ENCODE assay signal across 4 fruit fly cellular contexts in the genomic region with DNA sequence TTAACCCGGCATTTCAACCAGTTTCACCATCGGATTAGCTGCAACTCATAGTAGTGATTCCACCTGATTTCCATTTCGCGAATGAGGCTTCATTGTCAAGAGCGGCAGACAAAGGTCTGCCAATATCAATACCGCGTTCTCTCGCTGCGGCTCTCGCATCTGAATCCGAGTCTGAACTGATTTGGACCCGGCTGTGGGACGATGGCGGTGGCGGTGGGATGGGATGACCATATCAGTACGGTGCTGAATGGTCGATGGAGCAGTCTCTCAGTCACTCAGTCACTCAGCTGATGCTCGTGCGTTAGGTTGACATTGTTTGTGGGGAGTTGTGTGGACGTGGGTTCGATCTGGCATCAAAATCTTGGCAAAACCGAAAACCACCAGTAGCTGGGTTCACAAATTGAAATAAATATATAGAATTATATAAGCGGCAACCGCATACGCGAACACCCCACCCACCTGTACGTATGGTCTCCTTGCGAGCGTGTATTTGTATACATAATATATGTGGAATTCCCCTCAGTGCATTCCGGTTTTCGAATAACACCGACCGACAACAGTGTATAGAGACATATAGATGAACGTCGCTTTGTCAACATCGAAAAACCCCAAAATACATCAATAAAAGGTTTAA.
TF ChIP-seq lines count a peak whose summit lies in the region.

A gene (plus strand): TSS at position 235 of the 634 bp plus-strand sequence.

TF ChIP-seq in whole organism, adult, 20 proteins besides CTCF, POLR2A, EP300 and RAD21 (continued from another document):
- peak; percentile 78 for TF ChIP-seq cic (GFP tag; optimal IDR thresholded peaks at IDR 0.05; lab: Kevin White, UChicago)
- TF ChIP-seq cnc (optimal IDR thresholded peaks at IDR 0.05; lab: Kevin White, UChicago): no peak
- TF ChIP-seq CG7045 (GFP tag; optimal IDR thresholded peaks at IDR 0.05; lab: Kevin White, UChicago): no peak
TF ChIP-seq in whole organism, adult: peak in this region for 6.

TF ChIP-seq in whole organism, embryonic, 481 proteins besides CTCF, POLR2A, EP300 and RAD21 (continued from another document and continues in another):
- TF ChIP-seq CG6175 (GFP tag; IDR thresholded peaks at IDR 0.05; lab: Robert Waterston, UW): peak; percentile 33; the same call in 1 of the 3 replicates
- no peak for TF ChIP-seq PHDP (tag; optimal IDR thresholded peaks at IDR 0.05; lab: Kevin White, UChicago)
- TF ChIP-seq Dad (GFP tag; optimal IDR thresholded peaks at IDR 0.05; lab: Kevin White, UChicago): no peak
- TF ChIP-seq Dip3 (GFP tag; optimal IDR thresholded peaks at IDR 0.05; lab: Kevin White, UChicago): no peak
- no peak for TF ChIP-seq fd3F (GFP tag; optimal IDR thresholded peaks at IDR 0.05; lab: Kevin White, UChicago)
- TF ChIP-seq CG12769 (tag; optimal IDR thresholded peaks at IDR 0.05; lab: Kevin White, UChicago): peak; percentile 35
- peak; percentile 48 for TF ChIP-seq Med (GFP tag; lab: Kevin White, UChicago)
- TF ChIP-seq CG32767 (GFP tag; IDR thresholded peaks at IDR 0.05; lab: Robert Waterston, UW): no peak
- TF ChIP-seq toy (GFP tag; IDR thresholded peaks at IDR 0.05; lab: Robert Waterston, UW): no peak
- no peak; the same call in 2 of the 3 replicates for TF ChIP-seq z (GFP tag; IDR thresholded peaks at IDR 0.05; lab: Robert Waterston, UW)
- peak; percentile 22 for TF ChIP-seq lab (GFP tag; optimal IDR thresholded peaks at IDR 0.05; lab: Kevin White, UChicago)
- TF ChIP-seq NFAT (GFP tag; IDR thresholded peaks at IDR 0.05; lab: Robert Waterston, UW): 0 out of 2 replicates have a peak, but pooled peaks have one; percentile 13
- no peak for TF ChIP-seq Max (GFP tag; optimal IDR thresholded peaks at IDR 0.05; lab: Kevin White, UChicago)
- no peak for TF ChIP-seq otp (GFP tag; IDR thresholded peaks at IDR 0.05; lab: Robert Waterston, UW)
- TF ChIP-seq rib (GFP tag; IDR thresholded peaks at IDR 0.05; lab: Robert Waterston, UW): 0 out of 2 replicates have a peak, but pooled peaks have one; percentile 32
- TF ChIP-seq nom (GFP tag; optimal IDR thresholded peaks at IDR 0.05; lab: Kevin White, UChicago): peak; percentile 84
- TF ChIP-seq CG10654 (GFP tag; optimal IDR thresholded peaks at IDR 0.05; lab: Kevin White, UChicago): no peak
- no peak for TF ChIP-seq ATbp (GFP tag; optimal IDR thresholded peaks at IDR 0.05; lab: Kevin White, UChicago)
- no peak for TF ChIP-seq CG7271 (tag; optimal IDR thresholded peaks at IDR 0.05; lab: Kevin White, UChicago)
- peak; percentile 27; the same call in 1 of the 2 replicates for TF ChIP-seq vvl (GFP tag; IDR thresholded peaks at IDR 0.05; lab: Robert Waterston, UW)
- TF ChIP-seq ara (GFP tag; IDR thresholded peaks at IDR 0.05; lab: Robert Waterston, UW): no peak
- TF ChIP-seq jigr1 (GFP tag; IDR thresholded peaks at IDR 0.05; lab: Robert Waterston, UW): no peak
- peak; percentile 42 for TF ChIP-seq CG8281 (tag; optimal IDR thresholded peaks at IDR 0.05; lab: Kevin White, UChicago)
- TF ChIP-seq CG5245 (GFP tag; optimal IDR thresholded peaks at IDR 0.05; lab: Kevin White, UChicago): no peak
- TF ChIP-seq ash1 (GFP tag; optimal IDR thresholded peaks at IDR 0.05; lab: Kevin White, UChicago): no peak
- TF ChIP-seq sug (tag; optimal IDR thresholded peaks at IDR 0.05; lab: Kevin White, UChicago): peak; percentile 16
- TF ChIP-seq CG2889 (GFP tag; IDR thresholded peaks at IDR 0.05; lab: Robert Waterston, UW): no peak
- TF ChIP-seq Mes4 (GFP tag; optimal IDR thresholded peaks at IDR 0.05; lab: Kevin White, UChicago): no peak
- TF ChIP-seq tx (GFP tag; optimal IDR thresholded peaks at IDR 0.05; lab: Kevin White, UChicago): no peak
- no peak for TF ChIP-seq ac (GFP tag; optimal IDR thresholded peaks at IDR 0.05; lab: Kevin White, UChicago)
- no peak for TF ChIP-seq mld (GFP tag; IDR thresholded peaks at IDR 0.05; lab: Robert Waterston, UW; ENCODE audit: partially characterized antibody)
- no peak for TF ChIP-seq Dip2 (GFP tag; IDR thresholded peaks at IDR 0.05; lab: Robert Waterston, UW)
- no peak for TF ChIP-seq CG9437 (GFP tag; optimal IDR thresholded peaks at IDR 0.05; lab: Kevin White, UChicago)
- 0 out of 3 replicates have a peak, but pooled peaks have one; percentile 28 for TF ChIP-seq CG34422 (GFP tag; IDR thresholded peaks at IDR 0.05; lab: Robert Waterston, UW)
- peak; percentile 24 for TF ChIP-seq BtbVII (GFP tag; optimal IDR thresholded peaks at IDR 0.05; lab: Kevin White, UChicago)
- TF ChIP-seq zen2 (GFP tag; IDR thresholded peaks at IDR 0.05; lab: Robert Waterston, UW; ENCODE audit: partially characterized antibody): no peak
- peak in 1 of 2 experiments; percentile 50 for TF ChIP-seq Pdp1 (GFP tag; optimal IDR thresholded peaks at IDR 0.05; lab: Kevin White, UChicago)
- no peak for TF ChIP-seq br (optimal IDR thresholded peaks at IDR 0.05; lab: Kevin White, UChicago)
- TF ChIP-seq CG34376 (GFP tag; optimal IDR thresholded peaks at IDR 0.05; lab: Kevin White, UChicago): no peak
- no peak for TF ChIP-seq CG6791 (GFP tag; IDR thresholded peaks at IDR 0.05; lab: Robert Waterston, UW; ENCODE audit: partially characterized antibody)

TF ChIP-seq in whole organism, prepupa, 60 proteins besides CTCF, POLR2A, EP300 and RAD21 (continued from another document):
- TF ChIP-seq cyc (GFP tag; optimal IDR thresholded peaks at IDR 0.05; lab: Kevin White, UChicago) (no peak), CG1621 (tag; optimal IDR thresholded peaks at IDR 0.05; lab: Kevin White, UChicago) (peak; percentile 53), Sox14 (GFP tag; optimal IDR thresholded peaks at IDR 0.05; lab: Kevin White, UChicago) (peak; percentile 42), CG9139 (GFP tag; optimal IDR thresholded peaks at IDR 0.05; lab: Kevin White, UChicago) (peak; percentile 49), Sox102F (GFP tag; optimal IDR thresholded peaks at IDR 0.05; lab: Kevin White, UChicago) (peak; percentile 23), CG8319 (GFP tag; optimal IDR thresholded peaks at IDR 0.05; lab: Kevin White, UChicago) (no peak), CG7368 (GFP tag; optimal IDR thresholded peaks at IDR 0.05; lab: Kevin White, UChicago) (peak; percentile 42), Sox15 (GFP tag; optimal IDR thresholded peaks at IDR 0.05; lab: Kevin White, UChicago) (no peak), CG32006 (GFP tag; optimal IDR thresholded peaks at IDR 0.05; lab: Kevin White, UChicago) (no peak), CG6854 (GFP tag; optimal IDR thresholded peaks at IDR 0.05; lab: Kevin White, UChicago) (peak; percentile 58), svp (GFP tag; lab: Kevin White, UChicago) (peak; percentile 89), CG8632 (GFP tag; optimal IDR thresholded peaks at IDR 0.05; lab: Kevin White, UChicago) (peak; percentile 11)

TF ChIP-seq in whole organism, pupa, 21 proteins besides CTCF, POLR2A, EP300 and RAD21 (continued from another document):
- TF ChIP-seq Pif1A (GFP tag; optimal IDR thresholded peaks at IDR 0.05; lab: Kevin White, UChicago) (peak; percentile 12), CG34367 (tag; optimal IDR thresholded peaks at IDR 0.05; lab: Kevin White, UChicago) (peak; percentile 33)
TF ChIP-seq in whole organism, pupa: peak in this region for 9.
